Fruit fly (Drosophila melanogaster): ENCODE results near the gene tra.

The tra gene

DNA sequence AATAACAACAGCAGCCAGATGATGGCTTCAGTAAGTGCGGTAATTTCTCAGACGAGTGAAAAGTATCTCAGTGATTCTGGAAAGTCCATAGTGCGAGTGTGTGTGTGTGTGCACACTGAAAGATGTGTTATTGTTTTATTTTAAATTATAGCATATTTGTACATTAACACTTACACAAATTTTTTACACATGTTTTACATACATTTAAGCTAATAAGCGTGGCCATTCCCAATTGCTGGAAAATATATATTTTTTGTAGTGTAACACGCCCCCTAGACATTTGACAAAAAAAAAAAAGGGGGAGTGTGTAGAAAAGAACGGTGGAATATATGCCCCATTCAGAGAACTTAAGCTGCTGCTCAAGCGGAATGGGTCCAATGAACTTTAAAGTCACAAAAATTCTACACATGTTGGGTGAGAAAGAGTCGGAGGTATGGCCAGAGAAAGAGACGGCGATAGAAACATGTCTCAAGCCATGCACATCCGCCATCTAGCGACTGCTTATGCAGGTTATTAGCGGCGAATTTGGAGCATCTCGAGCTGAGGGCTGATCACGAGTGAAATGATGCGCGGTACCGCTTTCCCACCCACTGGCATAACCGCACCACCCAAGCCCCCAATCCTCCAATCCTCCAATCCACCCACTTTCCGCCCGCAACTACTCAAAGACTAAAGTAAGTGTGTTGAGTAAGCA, 41.1 kb upstream of the tra start:
- TF ChIP-seq EcR (GFP tag; optimal IDR thresholded peaks at IDR 0.05) = peak; percentile 19
- 0 out of 3 replicates have a peak, but pooled peaks have one; percentile 47 for TF ChIP-seq CG4496 (GFP tag; IDR thresholded peaks at IDR 0.05)
- no peak for TF ChIP-seq CG13204 (GFP tag; optimal IDR thresholded peaks at IDR 0.05)
- TF ChIP-seq CG34367 (tag; optimal IDR thresholded peaks at IDR 0.05) = no peak
- TF ChIP-seq fd96Ca (GFP tag; IDR thresholded peaks at IDR 0.05) = no peak
- TF ChIP-seq CG17806 (tag; optimal IDR thresholded peaks at IDR 0.05) = no peak
- TF ChIP-seq Pif1B (GFP tag; optimal IDR thresholded peaks at IDR 0.05) = no peak
- peak; percentile 35 for TF ChIP-seq CG8301 (tag; optimal IDR thresholded peaks at IDR 0.05)
- no peak for TF ChIP-seq CG15710 (tag; optimal IDR thresholded peaks at IDR 0.05)
- TF ChIP-seq Ets98B (GFP tag; IDR thresholded peaks at IDR 0.05) = no peak

DNA sequence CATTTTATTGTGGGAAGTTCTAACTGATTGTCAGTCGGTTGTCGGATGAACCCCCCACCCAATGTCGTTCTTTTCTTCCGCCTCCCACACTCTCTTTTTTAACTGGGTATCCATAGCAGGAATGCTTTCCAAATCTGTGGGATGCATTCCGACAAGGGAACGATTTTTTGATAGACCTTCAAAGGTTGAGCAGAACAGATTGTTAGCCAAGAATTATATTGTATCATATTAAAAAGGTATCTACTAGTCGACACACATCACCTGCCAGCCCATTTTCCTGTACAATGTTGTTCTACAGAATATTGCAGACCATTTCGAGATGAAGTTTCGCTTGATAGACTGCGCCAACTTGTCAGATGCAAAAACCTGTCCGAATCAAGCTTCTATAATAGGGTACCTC, 38.9 kb upstream of the tra start:
- no peak for TF ChIP-seq CG34367 (tag; optimal IDR thresholded peaks at IDR 0.05)
- TF ChIP-seq Snoo (tag; optimal IDR thresholded peaks at IDR 0.05) = no peak
- TF ChIP-seq CG10348 (GFP tag; IDR thresholded peaks at IDR 0.05) = no peak
- no peak for TF ChIP-seq CG12605 (GFP tag; IDR thresholded peaks at IDR 0.05)
- no peak for TF ChIP-seq CG32121 (GFP tag; IDR thresholded peaks at IDR 0.05)
- no peak for TF ChIP-seq D1 (tag; optimal IDR thresholded peaks at IDR 0.05)
- no peak for TF ChIP-seq EcR (GFP tag; optimal IDR thresholded peaks at IDR 0.05)
- TF ChIP-seq CG17806 (tag; optimal IDR thresholded peaks at IDR 0.05) = no peak
- TF ChIP-seq CG4496 (GFP tag; IDR thresholded peaks at IDR 0.05) = no peak
- no peak for TF ChIP-seq CG14655 (GFP tag; optimal IDR thresholded peaks at IDR 0.05)
- TF ChIP-seq CG9948 (tag; optimal IDR thresholded peaks at IDR 0.05) = no peak
- TF ChIP-seq Ets98B (GFP tag; IDR thresholded peaks at IDR 0.05) = no peak
- TF ChIP-seq Pif1B (GFP tag; optimal IDR thresholded peaks at IDR 0.05) = no peak
- TF ChIP-seq rn (GFP tag; IDR thresholded peaks at IDR 0.05) = no peak
- no peak for TF ChIP-seq CG13204 (GFP tag; optimal IDR thresholded peaks at IDR 0.05)
- TF ChIP-seq CG8301 (tag; optimal IDR thresholded peaks at IDR 0.05) = no peak
- TF ChIP-seq CG15710 (tag; optimal IDR thresholded peaks at IDR 0.05) = no peak
- TF ChIP-seq gl (tag; optimal IDR thresholded peaks at IDR 0.05) = no peak

DNA sequence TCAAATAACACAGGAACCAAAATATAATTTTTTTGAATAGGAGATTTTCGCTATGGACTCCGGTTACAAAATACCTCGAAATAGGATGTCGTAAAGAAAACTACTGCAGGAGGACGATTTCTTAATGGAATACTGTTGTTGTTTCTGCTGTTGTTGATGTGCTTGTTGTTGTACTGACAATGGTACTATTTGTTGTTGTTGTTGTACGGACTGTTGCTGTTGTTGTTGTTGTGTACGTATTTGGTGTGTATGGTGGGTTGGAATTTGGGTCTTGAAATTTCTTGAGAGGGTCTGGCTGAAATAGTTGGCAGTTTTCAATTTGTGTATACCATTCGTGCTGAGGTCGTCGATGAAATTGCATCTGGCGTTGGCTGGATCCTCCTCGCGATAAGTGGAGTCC, 35.3 kb upstream of the tra start:
- no peak for TF ChIP-seq fd96Ca (GFP tag; IDR thresholded peaks at IDR 0.05)
- no peak for TF ChIP-seq CG14655 (GFP tag; optimal IDR thresholded peaks at IDR 0.05)
- TF ChIP-seq CG15710 (tag; optimal IDR thresholded peaks at IDR 0.05) = no peak
- TF ChIP-seq CG8301 (tag; optimal IDR thresholded peaks at IDR 0.05) = no peak
- no peak for TF ChIP-seq CG10348 (GFP tag; IDR thresholded peaks at IDR 0.05)
- TF ChIP-seq Pif1A (GFP tag; optimal IDR thresholded peaks at IDR 0.05) = no peak
- no peak for TF ChIP-seq CG34367 (tag; optimal IDR thresholded peaks at IDR 0.05)
- TF ChIP-seq Ets98B (GFP tag; IDR thresholded peaks at IDR 0.05) = no peak
- TF ChIP-seq CG8159 (tag; optimal IDR thresholded peaks at IDR 0.05) = no peak
- no peak for TF ChIP-seq Pif1B (GFP tag; optimal IDR thresholded peaks at IDR 0.05)
- TF ChIP-seq CG12605 (GFP tag; IDR thresholded peaks at IDR 0.05) = no peak
- TF ChIP-seq gl (tag; optimal IDR thresholded peaks at IDR 0.05) = no peak
- no peak for TF ChIP-seq CG13204 (GFP tag; optimal IDR thresholded peaks at IDR 0.05)

DNA sequence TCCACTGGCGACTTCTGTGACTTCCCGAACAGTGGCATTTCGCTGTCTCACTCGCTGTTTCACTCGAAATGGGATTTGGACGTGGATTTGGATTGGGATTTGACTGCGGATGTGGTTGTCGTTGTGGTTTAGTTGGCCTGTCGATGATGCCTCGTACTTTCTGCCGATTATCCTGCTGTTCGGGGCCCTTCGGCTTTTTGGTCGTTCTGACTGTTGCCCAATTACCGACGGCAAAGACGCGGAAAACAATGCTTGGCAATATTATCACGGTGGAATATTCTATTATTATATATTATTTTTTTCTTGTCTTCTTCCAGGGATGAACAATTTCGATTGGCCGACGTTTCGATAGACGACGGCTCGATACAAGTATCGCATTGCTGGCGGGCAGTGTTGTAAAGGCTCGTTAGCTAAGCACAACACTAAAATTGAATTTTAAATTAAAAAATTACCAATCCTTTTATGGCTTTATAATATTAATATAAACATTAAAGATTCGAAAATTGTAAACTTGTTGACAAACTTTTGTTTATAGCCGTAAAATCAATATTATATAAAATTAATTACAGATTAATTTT, 24.4 kb upstream of the tra start, which contains the start of gene Mo25:
Gene Mo25, minus strand, starts transcription at position 341 of the 578 bp plus-strand sequence.
- no peak for TF ChIP-seq CG14655 (GFP tag; optimal IDR thresholded peaks at IDR 0.05)
- TF ChIP-seq CG17806 (tag; optimal IDR thresholded peaks at IDR 0.05) = no peak
- TF ChIP-seq rn (GFP tag; IDR thresholded peaks at IDR 0.05) = no peak
- TF ChIP-seq CG10348 (GFP tag; IDR thresholded peaks at IDR 0.05) = no peak
- TF ChIP-seq CG13204 (GFP tag; optimal IDR thresholded peaks at IDR 0.05) = no peak
- TF ChIP-seq EcR (GFP tag; optimal IDR thresholded peaks at IDR 0.05) = no peak
- TF ChIP-seq CG15710 (tag; optimal IDR thresholded peaks at IDR 0.05) = peak; percentile 48
- no peak for TF ChIP-seq CG8159 (tag; optimal IDR thresholded peaks at IDR 0.05)
- TF ChIP-seq CG9948 (tag; optimal IDR thresholded peaks at IDR 0.05) = no peak
- TF ChIP-seq Ets98B (GFP tag; IDR thresholded peaks at IDR 0.05) = peak; percentile 30; the same call in 1 of the 2 replicates
- peak; percentile 31 for TF ChIP-seq Snoo (tag; optimal IDR thresholded peaks at IDR 0.05)
- 0 out of 2 replicates have a peak, but pooled peaks have one; percentile 13 for TF ChIP-seq CG32121 (GFP tag; IDR thresholded peaks at IDR 0.05)
- peak; percentile 30; the same call in 1 of the 3 replicates for TF ChIP-seq fd96Ca (GFP tag; IDR thresholded peaks at IDR 0.05)
- TF ChIP-seq CG12605 (GFP tag; IDR thresholded peaks at IDR 0.05) = no peak
- no peak for TF ChIP-seq D1 (tag; optimal IDR thresholded peaks at IDR 0.05)
- TF ChIP-seq gl (tag; optimal IDR thresholded peaks at IDR 0.05) = no peak
- peak; percentile 44 for TF ChIP-seq Pif1B (GFP tag; optimal IDR thresholded peaks at IDR 0.05)
- TF ChIP-seq Pif1A (GFP tag; optimal IDR thresholded peaks at IDR 0.05) = no peak
- no peak for TF ChIP-seq CG8301 (tag; optimal IDR thresholded peaks at IDR 0.05)
- no peak for TF ChIP-seq CG34367 (tag; optimal IDR thresholded peaks at IDR 0.05)
- TF ChIP-seq CG4496 (GFP tag; IDR thresholded peaks at IDR 0.05) = no peak

DNA sequence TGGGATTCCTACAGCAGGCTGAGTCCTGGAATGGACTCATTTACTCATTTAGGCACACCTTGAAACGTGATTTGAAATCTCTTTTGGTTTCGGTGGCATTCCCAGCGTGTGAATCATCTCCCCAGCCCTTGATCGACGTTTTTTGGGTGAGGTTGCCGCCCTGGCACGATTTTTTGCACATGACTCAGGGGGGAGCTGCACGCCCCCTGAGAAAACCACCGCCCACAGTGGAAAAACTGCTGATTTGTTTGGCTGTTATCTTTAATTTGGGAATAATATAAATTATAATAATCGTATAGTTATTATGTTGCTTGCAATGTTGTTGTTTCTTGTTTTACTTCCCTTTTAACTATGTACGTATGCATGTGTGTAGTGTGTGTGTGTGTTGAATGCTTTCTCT, 22.1 kb upstream of the tra start:
- TF ChIP-seq CG9948 (tag; optimal IDR thresholded peaks at IDR 0.05) (no peak), fd96Ca (GFP tag; IDR thresholded peaks at IDR 0.05) (peak; percentile 21; the same call in 1 of the 3 replicates), D1 (tag; optimal IDR thresholded peaks at IDR 0.05) (no peak), CG17806 (tag; optimal IDR thresholded peaks at IDR 0.05) (no peak), Ets98B (GFP tag; IDR thresholded peaks at IDR 0.05) (no peak), CG10348 (GFP tag; IDR thresholded peaks at IDR 0.05) (no peak), EcR (GFP tag; optimal IDR thresholded peaks at IDR 0.05) (peak; percentile 75), CG8301 (tag; optimal IDR thresholded peaks at IDR 0.05) (no peak)

All from whole organism, pupa.